Worm (Caenorhabditis elegans) whole organism, L3 larva: ENCODE results near the gene T15B12.2.

Experiments used
- R02D3.7 ChIP-seq: fragments of 150-350 bp; optimal IDR thresholded peaks from 2 replicates; lab custom pipeline; 2014; ENCODE audit warnings: missing biosample characterization, missing genetic modification characterization
- ZK546.5 ChIP-seq: sonication (generic microtip); optimal IDR thresholded peaks from 2 replicates; lab custom pipeline; 2017; ENCODE audit warnings: missing biosample characterization, missing genetic modification characterization
- aly-2 ChIP-seq: fragments of 150-350 bp; optimal IDR thresholded peaks from 2 replicates; lab custom pipeline; 2014; ENCODE audit warnings: missing biosample characterization, missing genetic modification characterization
- ama-1 ChIP-seq: fragments of 150-350 bp; optimal IDR thresholded peaks from 2 replicates; lab custom pipeline; 2018
- ceh-16 ChIP-seq: sonication (generic microtip); optimal IDR thresholded peaks from 2 replicates; lab custom pipeline; 2017; ENCODE audit warnings: missing biosample characterization, missing genetic modification characterization
- ceh-28 ChIP-seq: fragments of 150-350 bp; optimal IDR thresholded peaks from 2 replicates; lab custom pipeline; 2014; ENCODE audit warnings: missing biosample characterization, missing genetic modification reagents, missing genetic modification characterization
- ceh-82 ChIP-seq: fragments of 150-350 bp; optimal IDR thresholded peaks from 2 replicates; lab custom pipeline; 2014; ENCODE audit warnings: missing biosample characterization, missing genetic modification characterization
- ceh-9 ChIP-seq: sonication (generic microtip); optimal IDR thresholded peaks from 2 replicates; lab custom pipeline; 2018; ENCODE audit warnings: missing biosample characterization, missing genetic modification characterization
- daf-12 ChIP-seq: fragments of 150-350 bp; optimal IDR thresholded peaks from 2 replicates; lab custom pipeline; 2014; ENCODE audit warnings: missing biosample characterization, missing genetic modification reagents, missing genetic modification characterization
- egl-27 ChIP-seq: sonication (generic microtip); optimal IDR thresholded peaks from 4 replicates; lab custom pipeline; 2017; ENCODE audit warnings: missing biosample characterization, missing genetic modification reagents, missing genetic modification characterization
- egl-5 ChIP-seq: fragments of 150-350 bp; optimal IDR thresholded peaks from 2 replicates; lab custom pipeline; 2017; ENCODE audit warnings: missing biosample characterization, missing genetic modification reagents, missing genetic modification characterization, inconsistent platforms
- elt-1 ChIP-seq: fragments of 150-350 bp; optimal IDR thresholded peaks from 2 replicates; lab custom pipeline; 2014; ENCODE audit warnings: missing biosample characterization, missing genetic modification characterization
- elt-2 ChIP-seq: sonication (generic microtip); optimal IDR thresholded peaks from 2 replicates; lab custom pipeline; 2016; ENCODE audit warnings: missing genetic modification reagents, mild to moderate bottlenecking, missing genetic modification characterization, missing compliant biosample characterization
- elt-3 ChIP-seq, 3 experiments: fragments of 150-350 bp in 1 of 3; sonication (generic microtip) in 2 of 3; optimal IDR thresholded peaks; 2 replicates in 2 of 3; 4 replicates in 1 of 3; lab custom pipeline; 2014 to 2017; ENCODE audit warnings: missing biosample characterization in 3 of 3, missing genetic modification characterization in 3 of 3
- eor-1 ChIP-seq, 2 experiments: fragments of 150-350 bp; optimal IDR thresholded peaks; 2 replicates each; lab custom pipeline; 2014 to 2018; ENCODE audit warnings: missing biosample characterization in 2 of 2, missing genetic modification characterization in 2 of 2
- fkh-10 ChIP-seq: sonication (generic microtip); optimal IDR thresholded peaks from 2 replicates; lab custom pipeline; 2017; ENCODE audit warnings: missing biosample characterization, missing genetic modification reagents, missing genetic modification characterization
- fkh-2 ChIP-seq: fragments of 150-350 bp; optimal IDR thresholded peaks from 2 replicates; lab custom pipeline; 2014; ENCODE audit warnings: missing biosample characterization, missing genetic modification reagents, missing genetic modification characterization
- fos-1 ChIP-seq: fragments of 150-350 bp; optimal IDR thresholded peaks from 2 replicates; lab custom pipeline; 2014; ENCODE audit warnings: missing biosample characterization, missing genetic modification characterization
- hmg-11 ChIP-seq: sonication (generic microtip); optimal IDR thresholded peaks from 2 replicates; lab custom pipeline; 2016; ENCODE audit warnings: missing genetic modification characterization, missing compliant biosample characterization
- jun-1 ChIP-seq: fragments of 150-350 bp; optimal IDR thresholded peaks from 2 replicates; lab custom pipeline; 2014; ENCODE audit warnings: missing biosample characterization, missing genetic modification reagents, missing genetic modification characterization
- lin-15B ChIP-seq: fragments of 150-350 bp; optimal IDR thresholded peaks from 2 replicates; lab custom pipeline; 2014; ENCODE audit warnings: missing biosample characterization, missing genetic modification characterization
- lin-39 ChIP-seq: fragments of 150-350 bp; optimal IDR thresholded peaks from 2 replicates; lab custom pipeline; 2018; ENCODE audit warnings: missing biosample characterization, missing genetic modification reagents, missing genetic modification characterization
- lsy-12 ChIP-seq: sonication (generic microtip); optimal IDR thresholded peaks from 2 replicates; lab custom pipeline; 2016; ENCODE audit warnings: mild to moderate bottlenecking, missing genetic modification characterization, missing compliant biosample characterization
- mdl-1 ChIP-seq: fragments of 150-350 bp; optimal IDR thresholded peaks from 2 replicates; lab custom pipeline; 2014; ENCODE audit warnings: missing biosample characterization, missing genetic modification characterization
- mml-1 ChIP-seq: fragments of 150-350 bp; sonication (generic microtip); optimal IDR thresholded peaks from 3 replicates; lab custom pipeline; 2014; ENCODE audit warnings: missing biosample characterization, missing genetic modification characterization
- nfya-1 ChIP-seq: sonication (generic microtip); optimal IDR thresholded peaks from 2 replicates; lab custom pipeline; 2017; ENCODE audit warnings: missing genetic modification characterization, mild to moderate bottlenecking, missing compliant biosample characterization, antibody characterized with exemption, moderate library complexity; ENCODE audit not compliant: insufficient read depth
- nhr-11 ChIP-seq: fragments of 150-350 bp; optimal IDR thresholded peaks from 2 replicates; lab custom pipeline; 2014; ENCODE audit warnings: missing biosample characterization, missing genetic modification characterization
- nhr-12 ChIP-seq: fragments of 150-350 bp; optimal IDR thresholded peaks from 2 replicates; lab custom pipeline; 2014; ENCODE audit warnings: missing biosample characterization, missing genetic modification characterization
- nhr-23 ChIP-seq: fragments of 150-350 bp; optimal IDR thresholded peaks from 2 replicates; lab custom pipeline; 2014; ENCODE audit warnings: missing biosample characterization, missing genetic modification reagents, missing genetic modification characterization
- nhr-237 ChIP-seq: fragments of 150-350 bp; optimal IDR thresholded peaks from 2 replicates; lab custom pipeline; 2014; ENCODE audit warnings: missing biosample characterization, missing genetic modification characterization
- nhr-25 ChIP-seq: sonication (generic microtip); optimal IDR thresholded peaks from 2 replicates; lab custom pipeline; 2017; ENCODE audit warnings: missing biosample characterization, missing genetic modification characterization
- nhr-28 ChIP-seq: fragments of 150-350 bp; optimal IDR thresholded peaks from 2 replicates; lab custom pipeline; 2014; ENCODE audit warnings: missing biosample characterization, missing genetic modification characterization
- nhr-43 ChIP-seq: sonication (generic microtip); optimal IDR thresholded peaks from 2 replicates; lab custom pipeline; 2016; ENCODE audit warnings: mild to moderate bottlenecking, missing genetic modification characterization, missing compliant biosample characterization; ENCODE audit not compliant: poor library complexity, severe bottlenecking
- nhr-67 ChIP-seq: fragments of 150-350 bp; optimal IDR thresholded peaks from 2 replicates; lab custom pipeline; 2014; ENCODE audit warnings: missing biosample characterization, missing genetic modification characterization
- nhr-76 ChIP-seq: fragments of 150-350 bp; sonication (generic microtip); optimal IDR thresholded peaks from 5 replicates; lab custom pipeline; 2014; ENCODE audit warnings: missing biosample characterization, missing genetic modification characterization
- nhr-77 ChIP-seq: fragments of 150-350 bp; optimal IDR thresholded peaks from 2 replicates; lab custom pipeline; 2014; ENCODE audit warnings: missing biosample characterization, missing genetic modification characterization
- pha-4 ChIP-seq: fragments of 150-350 bp; optimal IDR thresholded peaks from 2 replicates; lab custom pipeline; 2014; ENCODE audit warnings: missing biosample characterization, missing genetic modification reagents, missing genetic modification characterization
- pqm-1 ChIP-seq: fragments of 150-350 bp; optimal IDR thresholded peaks from 2 replicates; lab custom pipeline; 2017; ENCODE audit warnings: missing biosample characterization, missing genetic modification characterization, inconsistent platforms
- sea-2 ChIP-seq: fragments of 150-350 bp; sonication (generic microtip); optimal IDR thresholded peaks from 4 replicates; lab custom pipeline; 2014; ENCODE audit warnings: missing biosample characterization, missing genetic modification reagents, missing genetic modification characterization
- skn-1 ChIP-seq: fragments of 150-350 bp; optimal IDR thresholded peaks from 2 replicates; lab custom pipeline; 2014; ENCODE audit warnings: missing biosample characterization, missing genetic modification characterization
- snpc-4 ChIP-seq: fragments of 150-350 bp; optimal IDR thresholded peaks from 2 replicates; lab custom pipeline; 2014; ENCODE audit warnings: missing biosample characterization, missing genetic modification characterization
- tbx-2 ChIP-seq: sonication (generic microtip); optimal IDR thresholded peaks from 2 replicates; lab custom pipeline; 2016; ENCODE audit warnings: mild to moderate bottlenecking, missing genetic modification characterization, missing compliant biosample characterization
- unc-39 ChIP-seq: sonication (generic microtip); optimal IDR thresholded peaks from 4 replicates; lab custom pipeline; 2017; ENCODE audit warnings: missing biosample characterization, missing genetic modification characterization
- unc-62 ChIP-seq: fragments of 150-350 bp; sonication (generic microtip); optimal IDR thresholded peaks from 4 replicates; lab custom pipeline; 2014; ENCODE audit warnings: missing biosample characterization, missing genetic modification reagents, missing genetic modification characterization
- zag-1 ChIP-seq: fragments of 150-350 bp; optimal IDR thresholded peaks from 2 replicates; lab custom pipeline; 2014; ENCODE audit warnings: missing biosample characterization, missing genetic modification characterization
- ztf-11 ChIP-seq: fragments of 150-350 bp; optimal IDR thresholded peaks from 2 replicates; lab custom pipeline; 2014; ENCODE audit warnings: missing biosample characterization, missing genetic modification characterization
- ztf-4 ChIP-seq: fragments of 150-350 bp; optimal IDR thresholded peaks from 2 replicates; lab custom pipeline; 2014; ENCODE audit warnings: missing biosample characterization, missing genetic modification characterization

T15B12.2 gene

DNA sequence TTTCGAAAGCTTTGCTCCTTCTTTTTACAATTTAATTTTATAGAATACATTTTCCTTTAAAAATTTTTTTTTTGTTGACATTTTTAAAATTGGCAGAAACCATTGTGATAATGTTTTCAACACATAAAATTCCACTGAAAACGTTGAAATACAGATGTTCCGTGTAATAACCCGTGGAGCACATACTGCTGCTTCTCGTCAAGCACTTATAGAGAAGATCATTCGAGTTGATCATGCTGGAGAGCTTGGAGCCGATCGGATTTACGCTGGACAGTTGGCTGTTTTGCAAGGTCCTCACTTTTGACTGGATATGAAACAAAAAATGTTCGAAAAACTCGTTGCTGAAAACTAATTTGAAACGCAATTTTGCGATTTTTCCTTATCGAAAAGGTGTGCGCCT lies 23.9 kb downstream of the T15B12.2 start, which contains the start of gene clk-1:
clk-1 (plus strand) TSS at position 155 of the 400 bp plus-strand sequence.
- TF ChIP-seq ama-1 (peak; percentile 43), eor-1 (tag; optimal IDR thresholded peaks at IDR 0.05; lab: Kevin White, UChicago) (no peak), nhr-25 (tag; lab: Kevin White, UChicago) (no peak), pqm-1 (tag; lab: Kevin White, UChicago) (no peak), lsy-12 (no peak), nhr-76 (tag; lab: Kevin White, UChicago) (no peak)

ce11 chrIII:5274715-5275355 lies 26.9 kb downstream of the T15B12.2 start, which contains the start of the genes daf-41 and toc-1:
daf-41 (minus strand) TSS chrIII:5274765.
toc-1 (plus strand) TSS chrIII:5275251.
- TF ChIP-seq ceh-28 (tag; lab: Kevin White, UChicago) (peak; percentile 24), tbx-2 (tag; lab: Kevin White, UChicago) (no peak), fkh-2 (tag; lab: Kevin White, UChicago) (no peak), unc-62 (GFP tag; lab: Kevin White, UChicago) (no peak), egl-5 (tag; lab: Kevin White, UChicago) (no peak), nhr-28 (tag; lab: Kevin White, UChicago) (no peak), aly-2 (tag; lab: Kevin White, UChicago) (no peak), elt-1 (no peak), nhr-12 (tag; lab: Kevin White, UChicago) (no peak), lsy-12 (no peak), fkh-10 (GFP tag; lab: Kevin White, UChicago) (no peak), ztf-11 (no peak), elt-2 (tag; lab: Kevin White, UChicago) (peak; percentile 20), zag-1 (tag; lab: Kevin White, UChicago) (no peak), mml-1 (tag; lab: Kevin White, UChicago) (no peak), nhr-23 (peak; percentile 14), hmg-11 (tag; lab: Kevin White, UChicago) (peak; percentile 45), pqm-1 (tag; lab: Kevin White, UChicago) (no peak), nhr-11 (no peak), skn-1 (tag; lab: Kevin White, UChicago) (peak; percentile 58), ceh-82 (tag; lab: Kevin White, UChicago) (no peak), sea-2 (no peak), snpc-4 (tag; lab: Kevin White, UChicago) (peak; percentile 25), ztf-4 (tag; lab: Kevin White, UChicago) (no peak), pha-4 (peak; percentile 55), elt-3 (tag; optimal IDR thresholded peaks at IDR 0.05; lab: Kevin White, UChicago) (no peak), lin-39 (tag; lab: Kevin White, UChicago) (peak; percentile 4), nfya-1 (tag; lab: Kevin White, UChicago) (peak; percentile 71), fos-1 (tag; lab: Kevin White, UChicago) (no peak), nhr-25 (tag; lab: Kevin White, UChicago) (peak; percentile 47), lin-15B (tag; lab: Kevin White, UChicago) (peak; percentile 63), ceh-9 (tag; lab: Kevin White, UChicago) (no peak), nhr-43 (tag; lab: Kevin White, UChicago) (no peak), ZK546.5 (tag; lab: Kevin White, UChicago) (no peak), nhr-237 (no peak), ama-1 (no peak), ceh-16 (tag; lab: Kevin White, UChicago) (no peak), R02D3.7 (tag; lab: Kevin White, UChicago) (no peak), daf-12 (no peak), nhr-76 (tag; lab: Kevin White, UChicago) (no peak), jun-1 (tag; lab: Kevin White, UChicago) (no peak), egl-27 (tag; lab: Kevin White, UChicago) (no peak), eor-1 (tag; optimal IDR thresholded peaks at IDR 0.05; lab: Kevin White, UChicago) (no peak), unc-39 (tag; lab: Kevin White, UChicago) (no peak), nhr-77 (tag; lab: Kevin White, UChicago) (no peak), nhr-67 (tag; lab: Kevin White, UChicago) (no peak), mdl-1 (tag; lab: Kevin White, UChicago) (no peak)
- TF ChIP-seq, all 47 proteins: peak for 11
